Fruit fly (Drosophila melanogaster) whole organism, wandering third instar larva: ENCODE results near the gene tau.

Experiments used
- Abd-B ChIP-seq: fragments of >200 bp; optimal IDR thresholded peaks from 2 replicates; lab custom pipeline; 2017; ENCODE audit warnings: missing biosample characterization, missing genetic modification characterization
- CG32264 ChIP-seq: fragments of 200-800 bp; sonication (Bioruptor generic); optimal IDR thresholded peaks from 2 replicates; lab custom pipeline; 2016; ENCODE audit warnings: missing biosample characterization, missing genetic modification characterization
- Dfd ChIP-seq: fragments of >200 bp; optimal IDR thresholded peaks from 2 replicates; lab custom pipeline; 2017; ENCODE audit warnings: missing biosample characterization, missing genetic modification characterization
- HLH106 ChIP-seq: fragments of 200-800 bp; optimal IDR thresholded peaks from 3 replicates; lab custom pipeline; 2019; ENCODE audit warnings: missing biosample characterization, mild to moderate bottlenecking, missing genetic modification characterization, moderate library complexity
- Hr78 ChIP-seq: fragments of >200 bp; optimal IDR thresholded peaks from 2 replicates; lab custom pipeline; 2017; ENCODE audit warnings: missing biosample characterization, missing genetic modification characterization
- Hr83 ChIP-seq: fragments of 200-300 bp; sonication (Bioruptor generic); optimal IDR thresholded peaks from 2 replicates; lab custom pipeline; 2016; ENCODE audit warnings: missing biosample characterization, mild to moderate bottlenecking, missing genetic modification characterization, moderate library complexity; ENCODE audit not compliant: poor library complexity, severe bottlenecking
- br ChIP-seq: fragments of 200-800 bp; sonication (Bioruptor generic); optimal IDR thresholded peaks from 2 replicates; lab custom pipeline; 2016; ENCODE audit warnings: missing biosample characterization, missing genetic modification characterization
- dsf ChIP-seq: sonication (Bioruptor generic); optimal IDR thresholded peaks from 2 replicates; lab custom pipeline; 2016; ENCODE audit warnings: missing biosample characterization, missing genetic modification characterization, borderline replicate concordance
- h ChIP-seq: fragments of 200-800 bp; sonication (Bioruptor generic); optimal IDR thresholded peaks from 3 replicates; lab custom pipeline; 2016; ENCODE audit warnings: missing biosample characterization, mild to moderate bottlenecking, missing genetic modification characterization
- rgr ChIP-seq: fragments of 200-800 bp; sonication (Bioruptor generic); optimal IDR thresholded peaks from 3 replicates; lab custom pipeline; 2016; ENCODE audit warnings: missing biosample characterization, mild to moderate bottlenecking, missing genetic modification characterization
- sv ChIP-seq: fragments of 200-800 bp; sonication (Bioruptor generic); optimal IDR thresholded peaks from 3 replicates; lab custom pipeline; 2016; ENCODE audit warnings: missing biosample characterization, missing genetic modification characterization
- usp ChIP-seq: fragments of >200 bp; optimal IDR thresholded peaks from 2 replicates; lab custom pipeline; 2017; ENCODE audit warnings: missing biosample characterization, missing genetic modification characterization

DNA sequence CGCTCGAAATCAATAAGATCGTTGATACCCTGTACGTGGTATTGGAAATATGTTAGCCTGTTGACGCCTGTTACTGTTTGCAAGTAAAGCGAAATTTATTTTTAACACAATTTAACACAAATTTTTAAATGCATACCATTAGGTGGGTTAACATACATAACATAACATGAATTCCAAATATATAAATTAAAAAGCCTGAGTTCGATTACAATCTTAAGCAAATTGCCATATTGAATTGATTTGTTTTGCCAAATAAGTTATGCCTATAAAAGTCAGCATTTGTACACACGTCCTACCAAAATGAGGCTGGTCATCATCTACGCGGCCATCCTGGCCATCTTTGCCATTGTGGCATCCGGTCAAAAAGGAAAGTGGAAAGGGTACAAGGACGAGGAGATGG is 37.2 kb upstream of the tau start, which contains the start of gene CG43319:
- TF ChIP-seq Dfd (GFP tag; lab: Kevin White, UChicago), result no peak
- no peak for TF ChIP-seq dsf
- no peak for TF ChIP-seq br (GFP tag; lab: Kevin White, UChicago)
- no peak for TF ChIP-seq h (GFP tag; lab: Kevin White, UChicago)
- no peak for TF ChIP-seq HLH106 (tag; lab: Kevin White, UChicago)
- no peak for TF ChIP-seq Hr78 (GFP tag; lab: Kevin White, UChicago)
- no peak for TF ChIP-seq Abd-B (GFP tag; lab: Kevin White, UChicago)
- TF ChIP-seq CG32264 (GFP tag; lab: Kevin White, UChicago), result no peak
- no peak for TF ChIP-seq Hr83 (GFP tag; lab: Kevin White, UChicago)
- no peak for TF ChIP-seq rgr (GFP tag; lab: Kevin White, UChicago)
- no peak for TF ChIP-seq usp
- no peak for TF ChIP-seq sv (GFP tag; lab: Kevin White, UChicago)
